Worm (Caenorhabditis elegans): ENCODE measurements around the gene F07F6.8.
A peak's percentile ranks its signal among the peaks of the same experiment; 100 is the strongest.

DNA sequence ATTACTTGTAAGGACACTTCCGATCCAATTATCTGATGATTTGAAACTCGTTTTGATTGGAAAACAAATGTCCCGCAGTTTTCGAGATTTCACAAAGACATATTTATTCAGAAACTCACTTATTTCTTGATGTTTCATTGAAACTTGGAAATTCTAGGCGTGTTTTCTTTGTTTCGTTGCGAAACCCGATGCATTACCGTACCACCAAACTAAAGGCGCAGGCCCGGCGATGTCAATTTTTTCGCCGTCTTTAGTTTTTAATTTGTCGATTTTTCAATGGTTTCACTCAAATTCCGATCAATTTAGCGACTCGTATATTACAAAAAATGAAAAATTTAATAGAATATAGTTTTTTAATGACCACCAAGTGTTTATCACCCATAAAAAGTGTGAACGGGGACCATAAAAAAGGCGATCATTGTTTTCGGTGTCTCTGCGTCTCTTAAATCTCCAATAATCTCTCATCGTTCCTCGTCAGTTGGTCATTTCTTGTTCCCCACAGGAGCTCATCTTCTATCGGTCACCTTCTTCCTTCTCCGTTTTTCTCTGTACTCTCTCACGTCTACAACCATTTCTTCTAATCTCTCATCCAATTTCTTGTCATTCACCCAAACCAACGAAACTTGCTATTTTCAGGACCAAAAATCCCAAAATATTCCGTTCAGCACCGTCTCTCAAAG is 40.3 kb upstream of the F07F6.8 start, which contains the start of gene clr-1:
- TF ChIP-seq sea-2 (GFP tag; optimal IDR thresholded peaks at IDR 0.05) (no peak), aly-2 (tag; optimal IDR thresholded peaks at IDR 0.05) (no peak), elt-2 (tag; optimal IDR thresholded peaks at IDR 0.05) (no peak), nfya-1 (tag; optimal IDR thresholded peaks at IDR 0.05; ENCODE audit: insufficient read depth) (peak; percentile 7), nhr-76 (tag; optimal IDR thresholded peaks at IDR 0.05) (no peak), ceh-82 (tag; optimal IDR thresholded peaks at IDR 0.05) (no peak)

Measured in whole organism, L3 larva.